Worm (Caenorhabditis elegans) whole organism, L4/young adult: Measurements from ENCODE around the gene C01B9.4.

Source experiments
- W03F9.2 ChIP-seq: fragments of 150-350 bp; optimal IDR thresholded peaks from 2 replicates; lab custom pipeline; 2014; ENCODE audit warnings: missing biosample characterization, missing genetic modification characterization
- dao-5 ChIP-seq: sonication (generic microtip); optimal IDR thresholded peaks from 2 replicates; lab custom pipeline; 2016; ENCODE audit warnings: missing genotype, missing genetic modification characterization, moderate library complexity, missing compliant biosample characterization
- him-1 ChIP-seq: sonication (generic microtip); optimal IDR thresholded peaks from 2 replicates; lab custom pipeline; 2016; ENCODE audit warnings: missing genotype, missing genetic modification reagents, missing genetic modification characterization, missing compliant biosample characterization

- no peak for TF ChIP-seq W03F9.2 (tag; lab: Kevin White, UChicago)
- no peak for TF ChIP-seq him-1 (tag; lab: Kevin White, UChicago)
- no peak for TF ChIP-seq dao-5 (tag; lab: Kevin White, UChicago)
These were observed 25.7 kb downstream of the C01B9.4 start, which contains the start of gene arrd-13 for ce11 chrII:13758108-13758507.
